Worm (Caenorhabditis elegans): ENCODE data around the gene srd-49.

- TF ChIP-seq R02D3.7 (tag; optimal IDR thresholded peaks at IDR 0.05) (no peak), mab-5 (tag; optimal IDR thresholded peaks at IDR 0.05) (no peak), nhr-77 (tag; optimal IDR thresholded peaks at IDR 0.05) (no peak), zag-1 (tag; optimal IDR thresholded peaks at IDR 0.05) (no peak), dmd-4 (tag; optimal IDR thresholded peaks at IDR 0.05) (no peak), unc-39 (tag; optimal IDR thresholded peaks at IDR 0.05) (no peak), nhr-21 (tag; optimal IDR thresholded peaks at IDR 0.05) (no peak), sma-9 (GFP tag; optimal IDR thresholded peaks at IDR 0.05) (no peak), sma-9 (tag; optimal IDR thresholded peaks at IDR 0.05) (no peak), nhr-25 (tag; optimal IDR thresholded peaks at IDR 0.05) (no peak)
Measured at ce11 chrV:10090461-10090860, 4.0 kb upstream of the srd-49 start, which contains the start of gene R04B5.7.

Data from whole organism, L2 larva.